Worm (Caenorhabditis elegans) whole organism, L4 larva: ENCODE results near the gene lgc-33.

ENCODE experiments used
- F26F4.8 ChIP-seq: fragments of 200-800 bp; sonication (Bioruptor generic); conservative IDR thresholded peaks from 2 replicates; pipeline ENCODE4 v1.3.6; 2022; ENCODE audit warnings: missing genetic modification characterization, missing compliant biosample characterization
- F49E8.2 ChIP-seq: sonication (generic microtip); optimal IDR thresholded peaks from 2 replicates; lab custom pipeline; 2016; ENCODE audit warnings: missing compliant biosample characterization, mild to moderate bottlenecking, missing genetic modification characterization, borderline replicate concordance
- daf-12 ChIP-seq: fragments of 150-350 bp; optimal IDR thresholded peaks from 2 replicates; lab custom pipeline; 2014; ENCODE audit warnings: missing biosample characterization, missing genetic modification reagents, missing genetic modification characterization
- daf-16 ChIP-seq, 3 experiments: sonication (generic microtip); optimal IDR thresholded peaks; 2 replicates each; lab custom pipeline; 2016 to 2017; ENCODE audit warnings: missing genetic modification characterization in 3 of 3, missing genetic modification reagents in 3 of 3, mild to moderate bottlenecking in 2 of 3, missing compliant biosample characterization in 2 of 3, missing biosample characterization in 1 of 3, moderate library complexity in 1 of 3
- fos-1 ChIP-seq: fragments of 150-350 bp; optimal IDR thresholded peaks from 2 replicates; lab custom pipeline; 2014; ENCODE audit warnings: missing biosample characterization, missing genetic modification characterization
- lin-39 ChIP-seq: fragments of 150-350 bp; optimal IDR thresholded peaks from 2 replicates; lab custom pipeline; 2014; ENCODE audit warnings: missing biosample characterization, missing genetic modification reagents, missing genetic modification characterization
- lir-3 ChIP-seq: sonication (generic microtip); optimal IDR thresholded peaks from 2 replicates; lab custom pipeline; 2016; ENCODE audit warnings: mild to moderate bottlenecking, missing genetic modification characterization, missing compliant biosample characterization
- lsy-2 ChIP-seq, 2 experiments: fragments of 150-350 bp in 1 of 2; sonication (generic microtip) in 1 of 2; optimal IDR thresholded peaks; 2 replicates each; lab custom pipeline; 2014 to 2017; ENCODE audit warnings: missing biosample characterization in 2 of 2, missing genetic modification characterization in 2 of 2
- nhr-11 ChIP-seq: fragments of 150-350 bp; optimal IDR thresholded peaks from 2 replicates; lab custom pipeline; 2014; ENCODE audit warnings: missing biosample characterization, missing genetic modification characterization
- nhr-77 ChIP-seq: fragments of 150-350 bp; optimal IDR thresholded peaks from 2 replicates; lab custom pipeline; 2014; ENCODE audit warnings: missing biosample characterization, missing genetic modification characterization
- unc-130 ChIP-seq: sonication (generic microtip); optimal IDR thresholded peaks from 2 replicates; lab custom pipeline; 2016; ENCODE audit warnings: missing genetic modification reagents, missing genetic modification characterization, missing compliant biosample characterization
- ztf-11 ChIP-seq: fragments of 150-350 bp; optimal IDR thresholded peaks from 2 replicates; lab custom pipeline; 2014; ENCODE audit warnings: missing biosample characterization, missing genetic modification characterization

ce11 chrIV:860810-861209 is 15.5 kb downstream of the lgc-33 start:
- no peak for TF ChIP-seq F49E8.2 (tag; lab: Kevin White, UChicago)
- no peak for TF ChIP-seq lin-39
- no peak for TF ChIP-seq unc-130 (GFP tag; lab: Kevin White, UChicago)
- no peak for TF ChIP-seq F26F4.8
- TF ChIP-seq lir-3: no peak
- no peak for TF ChIP-seq ztf-11 (tag; lab: Kevin White, UChicago)
- TF ChIP-seq fos-1 (tag; lab: Kevin White, UChicago): no peak
- no peak for TF ChIP-seq nhr-77 (tag; lab: Kevin White, UChicago)
- TF ChIP-seq lsy-2 (tag; optimal IDR thresholded peaks at IDR 0.05; lab: Kevin White, UChicago): no peak
- TF ChIP-seq daf-16 (GFP tag; optimal IDR thresholded peaks at IDR 0.05; lab: Kevin White, UChicago): no peak
- no peak for TF ChIP-seq daf-16 (tag; optimal IDR thresholded peaks at IDR 0.05; lab: Kevin White, UChicago)
- TF ChIP-seq nhr-11 (tag; lab: Kevin White, UChicago): no peak
- TF ChIP-seq daf-12 (tag; lab: Kevin White, UChicago): no peak
